Fruit fly (Drosophila melanogaster): ENCODE measurements around the gene Hcf.

DNA sequence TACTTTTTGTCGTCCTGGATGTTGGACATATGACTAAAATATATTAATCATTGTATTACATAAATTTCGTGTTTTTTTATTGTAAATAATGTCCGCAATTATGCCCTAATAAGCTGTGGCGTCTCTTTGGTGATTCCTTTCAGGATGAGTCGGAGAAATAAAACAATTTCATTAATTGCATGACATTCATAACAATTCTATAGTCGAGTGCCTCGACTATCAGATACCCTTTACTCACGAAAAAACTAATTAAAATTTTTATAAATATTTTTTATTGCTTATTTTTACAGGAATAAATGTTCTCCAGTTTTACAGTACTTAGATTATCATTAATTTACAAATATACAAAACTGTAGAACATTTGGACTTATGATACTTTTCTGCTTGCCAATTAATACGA lies 49.1 kb upstream of the Hcf start:
- no peak for TF ChIP-seq usp (GFP tag; optimal IDR thresholded peaks at IDR 0.05)
- TF ChIP-seq EcR (GFP tag; optimal IDR thresholded peaks at IDR 0.05) = no peak
- no peak for TF ChIP-seq CG8478 (optimal IDR thresholded peaks at IDR 0.05)
- TF ChIP-seq psq (optimal IDR thresholded peaks at IDR 0.05) = no peak
